Fruit fly (Drosophila melanogaster) whole organism, prepupa: Measurements from ENCODE around the gene RNF220.

Source experiments
- Blimp-1 ChIP-seq: fragments of 200-800 bp; sonication (Bioruptor generic); optimal IDR thresholded peaks from 3 replicates; lab custom pipeline; 2017; ENCODE audit warnings: missing biosample characterization, missing genetic modification characterization, mild to moderate bottlenecking, moderate library complexity, missing genetic modification reagents
- CG10669 ChIP-seq: fragments of 200-800 bp; sonication (Bioruptor generic); optimal IDR thresholded peaks from 3 replicates; lab custom pipeline; 2018; ENCODE audit warnings: missing biosample characterization, mild to moderate bottlenecking, missing genetic modification characterization, moderate library complexity
- CG11294 ChIP-seq: fragments of 200-800 bp; sonication (Bioruptor generic); IDR thresholded peaks from 2 replicates; pipeline ENCODE4 v1.3.6; 2022; ENCODE audit warnings: missing biosample characterization, missing genetic modification characterization
- CG11762 ChIP-seq: fragments of 200-800 bp; sonication (Bioruptor generic); optimal IDR thresholded peaks from 3 replicates; lab custom pipeline; 2016; ENCODE audit warnings: missing biosample characterization, missing genetic modification characterization; ENCODE audit not compliant: insufficient read depth
- CG11902 ChIP-seq: fragments of 200-800 bp; sonication (Bioruptor generic); optimal IDR thresholded peaks from 3 replicates; lab custom pipeline; 2016; ENCODE audit warnings: missing biosample characterization, missing genetic modification characterization
- CG15336 ChIP-seq: fragments of 200-800 bp; sonication (Bioruptor generic); IDR thresholded peaks from 2 replicates; pipeline ENCODE4 v1.3.6; 2022; ENCODE audit warnings: missing biosample characterization, missing genetic modification characterization
- CG1621 ChIP-seq: fragments of 200-800 bp; sonication (Bioruptor generic); optimal IDR thresholded peaks from 3 replicates; lab custom pipeline; 2018; ENCODE audit warnings: missing biosample characterization, mild to moderate bottlenecking, missing genetic modification characterization
- CG3032 ChIP-seq: fragments of 200-800 bp; optimal IDR thresholded peaks from 2 replicates; lab custom pipeline; 2019; ENCODE audit warnings: missing biosample characterization, mild to moderate bottlenecking, missing genetic modification characterization, moderate library complexity
- CG31627 ChIP-seq: fragments of 200-800 bp; sonication (Bioruptor generic); optimal IDR thresholded peaks from 3 replicates; lab custom pipeline; 2016; ENCODE audit warnings: missing biosample characterization, missing genetic modification characterization
- CG32006 ChIP-seq: fragments of 200-800 bp; sonication (Bioruptor generic); optimal IDR thresholded peaks from 3 replicates; lab custom pipeline; 2017; ENCODE audit warnings: missing biosample characterization, mild to moderate bottlenecking, missing genetic modification characterization
- CG6163 ChIP-seq: fragments of 200-800 bp; sonication (Bioruptor generic); IDR thresholded peaks from 3 replicates; pipeline ENCODE4 v1.3.6; 2022; ENCODE audit warnings: missing biosample characterization, missing genetic modification characterization
- CG6792 ChIP-seq: fragments of 200-800 bp; sonication (Bioruptor generic); optimal IDR thresholded peaks from 3 replicates; lab custom pipeline; 2016; ENCODE audit warnings: missing biosample characterization, missing genetic modification characterization
- CG7368 ChIP-seq: fragments of 200-800 bp; sonication (Bioruptor generic); optimal IDR thresholded peaks from 3 replicates; lab custom pipeline; 2016; ENCODE audit warnings: missing biosample characterization, missing genetic modification characterization
- CG8119 ChIP-seq: fragments of 200-800 bp; sonication (Bioruptor generic); IDR thresholded peaks from 3 replicates; pipeline ENCODE4 v1.3.6; 2022; ENCODE audit warnings: missing biosample characterization, missing genetic modification characterization
- CG8319 ChIP-seq: fragments of 200-800 bp; sonication (Bioruptor generic); optimal IDR thresholded peaks from 3 replicates; lab custom pipeline; 2016; ENCODE audit warnings: missing biosample characterization, missing genetic modification characterization
- CG8632 ChIP-seq: fragments of 200-800 bp; sonication (Bioruptor generic); optimal IDR thresholded peaks from 3 replicates; lab custom pipeline; 2016; ENCODE audit warnings: missing biosample characterization, missing genetic modification characterization
- CG9139 ChIP-seq: fragments of 200-800 bp; sonication (Bioruptor generic); optimal IDR thresholded peaks from 3 replicates; lab custom pipeline; 2017; ENCODE audit warnings: missing biosample characterization, mild to moderate bottlenecking, missing genetic modification characterization
- Eip93F ChIP-seq: fragments of 200-800 bp; sonication (Bioruptor generic); optimal IDR thresholded peaks from 2 replicates; lab custom pipeline; 2016; ENCODE audit warnings: missing biosample characterization, mild to moderate bottlenecking, missing genetic modification characterization
- Ets21C ChIP-seq: fragments of 200-800 bp; sonication (Bioruptor generic); optimal IDR thresholded peaks from 3 replicates; lab custom pipeline; 2016; ENCODE audit warnings: missing biosample characterization, missing genetic modification characterization
- Hr4 ChIP-seq: fragments of 200-800 bp; sonication (Bioruptor generic); optimal IDR thresholded peaks from 3 replicates; lab custom pipeline; 2016; ENCODE audit warnings: missing biosample characterization, missing genetic modification characterization
- Lpt ChIP-seq: fragments of 200-800 bp; sonication (Bioruptor generic); optimal IDR thresholded peaks from 3 replicates; lab custom pipeline; 2016; ENCODE audit warnings: missing biosample characterization, missing genetic modification characterization
- OdsH ChIP-seq: fragments of 200-800 bp; sonication (Bioruptor generic); optimal IDR thresholded peaks from 3 replicates; lab custom pipeline; 2016; ENCODE audit warnings: missing biosample characterization, missing genetic modification characterization
- Smox ChIP-seq: fragments of 200-800 bp; sonication (Bioruptor generic); optimal IDR thresholded peaks from 3 replicates; lab custom pipeline; 2016; ENCODE audit warnings: missing biosample characterization, missing genetic modification characterization
- Sox102F ChIP-seq: fragments of 200-800 bp; sonication (Bioruptor generic); optimal IDR thresholded peaks from 2 replicates; lab custom pipeline; 2016; ENCODE audit warnings: missing biosample characterization, mild to moderate bottlenecking, missing genetic modification characterization
- Sox15 ChIP-seq: fragments of 200-800 bp; sonication (Bioruptor generic); optimal IDR thresholded peaks from 3 replicates; lab custom pipeline; 2016; ENCODE audit warnings: missing biosample characterization, missing genetic modification characterization
- achi ChIP-seq: fragments of 200-800 bp; sonication (Bioruptor generic); optimal IDR thresholded peaks from 3 replicates; lab custom pipeline; 2016; ENCODE audit warnings: missing biosample characterization, missing genetic modification characterization
- acj6 ChIP-seq: fragments of 200-800 bp; sonication (Bioruptor generic); optimal IDR thresholded peaks from 3 replicates; lab custom pipeline; 2016; ENCODE audit warnings: missing biosample characterization, missing genetic modification characterization
- dac ChIP-seq: fragments of 200-800 bp; sonication (Bioruptor generic); optimal IDR thresholded peaks from 2 replicates; lab custom pipeline; 2017; ENCODE audit warnings: missing biosample characterization, mild to moderate bottlenecking, missing genetic modification characterization
- eg ChIP-seq: fragments of 200-800 bp; sonication (Bioruptor generic); IDR thresholded peaks from 3 replicates; pipeline ENCODE4 v1.3.6; 2022; ENCODE audit warnings: missing biosample characterization, missing genetic modification characterization
- fd59A ChIP-seq: fragments of 200-800 bp; sonication (Bioruptor generic); optimal IDR thresholded peaks from 2 replicates; lab custom pipeline; 2017; ENCODE audit warnings: missing biosample characterization, mild to moderate bottlenecking, missing genetic modification characterization, missing genetic modification reagents
- fd85E ChIP-seq: fragments of 200-800 bp; sonication (Bioruptor generic); optimal IDR thresholded peaks from 3 replicates; lab custom pipeline; 2016; ENCODE audit warnings: missing biosample characterization, missing genetic modification characterization
- fkh ChIP-seq: fragments of 200-800 bp; sonication (Bioruptor generic); optimal IDR thresholded peaks from 3 replicates; lab custom pipeline; 2017; ENCODE audit warnings: missing biosample characterization, mild to moderate bottlenecking, missing genetic modification characterization, moderate library complexity
- spab ChIP-seq: fragments of 200-800 bp; sonication (Bioruptor generic); optimal IDR thresholded peaks from 2 replicates; lab custom pipeline; 2017; ENCODE audit warnings: missing biosample characterization, mild to moderate bottlenecking, missing genetic modification characterization, missing genetic modification reagents
- svp ChIP-seq: fragments of 200-800 bp; sonication (Bioruptor generic); peaks from one replicate; lab custom pipeline; 2016; ENCODE audit warnings: missing biosample characterization, missing genetic modification characterization
- topi ChIP-seq: fragments of 200-800 bp; sonication (Bioruptor generic); optimal IDR thresholded peaks from 3 replicates; lab custom pipeline; 2016; ENCODE audit warnings: missing biosample characterization, missing genetic modification characterization
- vri ChIP-seq: fragments of 200-800 bp; sonication (Bioruptor generic); optimal IDR thresholded peaks from 3 replicates; lab custom pipeline; 2016; ENCODE audit warnings: missing biosample characterization, mild to moderate bottlenecking, missing genetic modification characterization

RNF220 gene

DNA sequence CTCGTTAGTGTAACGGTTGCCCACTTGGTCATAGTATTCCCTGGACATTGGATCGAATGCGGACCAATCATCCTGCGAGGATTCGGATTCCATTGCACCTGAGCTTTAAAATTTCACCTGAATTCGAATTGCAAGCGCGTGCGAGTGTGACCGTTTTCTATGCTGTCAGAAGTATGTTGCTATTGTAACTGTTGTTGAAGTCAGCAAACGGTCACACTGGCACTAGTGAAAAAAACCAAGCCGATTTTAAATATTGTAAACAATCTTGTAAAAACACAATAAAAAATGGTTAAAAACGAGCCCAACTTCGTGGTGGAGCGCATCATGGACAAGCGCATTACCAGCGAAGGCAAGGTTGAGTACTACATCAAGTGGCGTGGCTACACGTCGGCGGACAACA, 19.2 kb upstream of the RNF220 start, which contains the start of the genes vret and HP1c:
vret (minus strand) TSS at position 150 of the 400 bp plus-strand sequence.
HP1c (plus strand) TSS at position 189 of the 400 bp plus-strand sequence.
- TF ChIP-seq fkh (GFP tag; lab: Kevin White, UChicago) (no peak), CG8632 (no peak), fd59A (GFP tag; lab: Kevin White, UChicago) (no peak), CG15336 (no peak), Lpt (GFP tag; lab: Kevin White, UChicago) (no peak), CG8319 (GFP tag; lab: Kevin White, UChicago) (no peak), eg (GFP tag; lab: Robert Waterston, UW) (no peak), CG3032 (tag; lab: Kevin White, UChicago) (no peak), CG7368 (GFP tag; lab: Kevin White, UChicago) (no peak), Eip93F (GFP tag; lab: Kevin White, UChicago) (no peak), CG6792 (GFP tag; lab: Kevin White, UChicago) (no peak), vri (no peak), CG31627 (GFP tag; lab: Kevin White, UChicago) (no peak), dac (GFP tag; lab: Kevin White, UChicago) (no peak), CG6163 (GFP tag; lab: Robert Waterston, UW) (no peak), CG11902 (GFP tag; lab: Kevin White, UChicago) (no peak), acj6 (no peak), fd85E (GFP tag; lab: Kevin White, UChicago) (no peak), topi (GFP tag; lab: Kevin White, UChicago) (no peak), Smox (no peak)

DNA sequence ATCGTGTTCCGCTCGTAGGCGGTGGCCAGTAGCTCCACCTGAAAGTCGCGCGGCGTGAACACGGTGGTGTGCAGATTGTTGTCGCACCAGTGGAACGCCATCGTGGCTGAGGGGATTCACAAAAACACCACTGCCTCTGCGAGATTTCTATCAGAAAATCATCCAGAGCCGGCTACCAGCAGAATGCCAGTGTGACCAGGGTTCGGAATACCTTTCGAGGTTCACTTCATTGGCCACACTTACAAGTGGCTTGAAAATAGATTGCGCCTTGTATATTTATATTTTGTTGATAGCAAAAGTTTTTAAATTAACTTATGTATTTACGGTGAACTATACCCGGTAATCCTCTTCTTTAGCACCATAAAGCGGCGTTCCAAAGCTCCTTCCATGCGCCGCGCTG, 14.7 kb upstream of the RNF220 start, which contains the start of the genes Dcr-1 and CG6985:
Dcr-1 (minus strand) TSS at position 162 of the 400 bp plus-strand sequence.
CG6985 (plus strand) TSS at position 221 of the 400 bp plus-strand sequence.
- TF ChIP-seq Lpt (GFP tag; lab: Kevin White, UChicago) = no peak
- TF ChIP-seq CG7368 (GFP tag; lab: Kevin White, UChicago) = no peak
- no peak for TF ChIP-seq CG11294 (GFP tag; lab: Robert Waterston, UW)
- TF ChIP-seq fkh (GFP tag; lab: Kevin White, UChicago) = no peak
- TF ChIP-seq CG8119 (GFP tag; lab: Robert Waterston, UW) = no peak
- TF ChIP-seq OdsH = no peak
- TF ChIP-seq CG10669 (GFP tag; lab: Kevin White, UChicago) = no peak
- TF ChIP-seq Blimp-1 = no peak
- TF ChIP-seq Ets21C (GFP tag; lab: Kevin White, UChicago) = no peak
- TF ChIP-seq Eip93F (GFP tag; lab: Kevin White, UChicago) = no peak
- TF ChIP-seq Sox102F (GFP tag; lab: Kevin White, UChicago) = no peak
- no peak for TF ChIP-seq CG8319 (GFP tag; lab: Kevin White, UChicago)
- no peak for TF ChIP-seq Hr4
- TF ChIP-seq CG15336 = no peak

DNA sequence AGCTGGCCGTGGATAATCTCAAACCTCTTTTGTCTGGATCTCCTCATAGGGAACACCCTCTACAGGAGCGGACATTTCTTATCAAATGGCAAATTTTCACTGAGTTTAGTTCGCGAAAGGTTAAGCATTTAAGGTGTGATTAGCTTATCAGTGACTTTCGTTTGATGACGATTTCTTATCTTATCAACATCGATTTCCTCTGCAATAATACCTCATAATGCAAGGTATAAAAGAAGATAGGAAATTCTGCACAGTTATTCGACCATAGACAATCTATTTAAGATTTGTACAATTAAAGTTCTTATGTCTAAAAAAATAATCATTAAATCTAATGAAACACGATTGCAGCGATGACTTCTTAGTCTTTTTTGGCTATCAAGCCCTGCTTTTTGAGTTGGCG, 7.5 kb upstream of the RNF220 start, which contains the start of gene Takl2:
Takl2 (minus strand) TSS at position 101 of the 400 bp plus-strand sequence.
- TF ChIP-seq CG32006 (GFP tag; lab: Kevin White, UChicago) (no peak), CG15336 (no peak), CG1621 (no peak), CG8319 (GFP tag; lab: Kevin White, UChicago) (no peak), CG6163 (GFP tag; lab: Robert Waterston, UW) (no peak), Ets21C (GFP tag; lab: Kevin White, UChicago) (no peak), dac (GFP tag; lab: Kevin White, UChicago) (no peak), Sox15 (no peak), achi (GFP tag; lab: Kevin White, UChicago) (no peak), CG9139 (no peak), vri (no peak), svp (GFP tag; lab: Kevin White, UChicago) (no peak), CG11762 (GFP tag; lab: Kevin White, UChicago) (no peak), eg (GFP tag; lab: Robert Waterston, UW) (no peak), acj6 (no peak), spab (GFP tag; lab: Kevin White, UChicago) (no peak), OdsH (no peak), CG3032 (tag; lab: Kevin White, UChicago) (no peak), Lpt (GFP tag; lab: Kevin White, UChicago) (no peak), CG8632 (no peak)
